Fruit fly (Drosophila melanogaster) whole organism, embryonic: ENCODE results near the gene CG32281.
A peak's percentile ranks its signal among the peaks of the same experiment; 100 is the strongest.

Experiments used
- ATbp ChIP-seq: fragments of 200-800 bp; sonication (Bioruptor generic); optimal IDR thresholded peaks from 2 replicates; lab custom pipeline; 2017; ENCODE audit warnings: missing biosample characterization, mild to moderate bottlenecking, missing genetic modification characterization, missing genetic modification reagents
- Awh ChIP-seq: fragments of 200-800 bp; sonication (Bioruptor generic); IDR thresholded peaks from 2 replicates; pipeline ENCODE4, ENCODE4 v1.3.6; 2022; ENCODE audit warnings: missing biosample characterization, missing genetic modification characterization
- B-H1 ChIP-seq: fragments of 200-800 bp; sonication (Bioruptor generic); IDR thresholded peaks from 3 replicates; pipeline ENCODE4 v1.3.6; 2022; ENCODE audit warnings: missing biosample characterization, missing genetic modification characterization
- Blimp-1 ChIP-seq: fragments of 200-800 bp; sonication (Bioruptor generic); optimal IDR thresholded peaks from 3 replicates; lab custom pipeline; 2018; ENCODE audit warnings: missing biosample characterization, missing genetic modification characterization, mild to moderate bottlenecking, moderate library complexity, missing genetic modification reagents
- BtbVII ChIP-seq: fragments of 200-800 bp; sonication (Bioruptor generic); optimal IDR thresholded peaks from 3 replicates; lab custom pipeline; 2017; ENCODE audit warnings: missing biosample characterization, mild to moderate bottlenecking, missing genetic modification characterization
- CG10321 ChIP-seq: fragments of 200-800 bp; sonication (Bioruptor generic); IDR thresholded peaks from 2 replicates; pipeline ENCODE4 v1.3.6; 2022; ENCODE audit warnings: missing biosample characterization, missing genetic modification characterization
- CG10431 ChIP-seq: fragments of 200-800 bp; sonication (Bioruptor generic); optimal IDR thresholded peaks from 3 replicates; lab custom pipeline; 2018; ENCODE audit warnings: missing biosample characterization, mild to moderate bottlenecking, missing genetic modification characterization
- CG11695 ChIP-seq: fragments of 200-800 bp; sonication (Bioruptor generic); IDR thresholded peaks from 3 replicates; pipeline ENCODE4 v1.3.6; 2022; ENCODE audit warnings: missing biosample characterization, missing genetic modification characterization
- CG13296 ChIP-seq: fragments of 200-800 bp; sonication (Bioruptor generic); optimal IDR thresholded peaks from 3 replicates; lab custom pipeline; 2018; ENCODE audit warnings: missing biosample characterization, mild to moderate bottlenecking, missing genetic modification characterization
- CG14050 ChIP-seq: fragments of 200-800 bp; sonication (Bioruptor generic); IDR thresholded peaks from 3 replicates; pipeline ENCODE4 v1.3.6; 2022; ENCODE audit warnings: missing biosample characterization, missing genetic modification characterization
- CG17385 ChIP-seq: fragments of 200-800 bp; sonication (Bioruptor generic); optimal IDR thresholded peaks from 3 replicates; lab custom pipeline; 2018; ENCODE audit warnings: missing biosample characterization, mild to moderate bottlenecking, missing genetic modification characterization
- CG2120 ChIP-seq: fragments of 200-800 bp; sonication (Bioruptor generic); optimal IDR thresholded peaks from 3 replicates; lab custom pipeline; 2016; ENCODE audit warnings: missing biosample characterization, missing genetic modification characterization
- CG31365 ChIP-seq: fragments of 200-800 bp; sonication (Bioruptor generic); optimal IDR thresholded peaks from 2 replicates; lab custom pipeline; 2018; ENCODE audit warnings: missing biosample characterization, mild to moderate bottlenecking, missing genetic modification characterization
- CG3407 ChIP-seq: fragments of 200-800 bp; sonication (Bioruptor generic); optimal IDR thresholded peaks from 2 replicates; lab custom pipeline; 2018; ENCODE audit warnings: missing biosample characterization, mild to moderate bottlenecking, missing genetic modification characterization
- CG4730 ChIP-seq: fragments of 200-800 bp; sonication (Bioruptor generic); IDR thresholded peaks from 2 replicates; pipeline ENCODE4 v1.3.6; 2022; ENCODE audit warnings: missing biosample characterization, missing genetic modification characterization
- CG6689 ChIP-seq: fragments of 200-800 bp; sonication (Bioruptor generic); IDR thresholded peaks from 2 replicates; pipeline ENCODE4 v1.3.6; 2022; ENCODE audit warnings: missing biosample characterization, missing genetic modification characterization
- CG7987 ChIP-seq: fragments of 200-800 bp; sonication (Bioruptor generic); optimal IDR thresholded peaks from 2 replicates; lab custom pipeline; 2018; ENCODE audit warnings: missing biosample characterization, mild to moderate bottlenecking, missing genetic modification characterization, moderate library complexity
- CG8388 ChIP-seq: fragments of 200-800 bp; sonication (Bioruptor generic); optimal IDR thresholded peaks from 2 replicates; lab custom pipeline; 2019; ENCODE audit warnings: missing biosample characterization, mild to moderate bottlenecking, missing genetic modification characterization, moderate library complexity
- CG9437 ChIP-seq: fragments of 200-800 bp; sonication (Bioruptor generic); optimal IDR thresholded peaks from 2 replicates; lab custom pipeline; 2018; ENCODE audit warnings: missing biosample characterization, mild to moderate bottlenecking, missing genetic modification characterization
- CG9609 ChIP-seq: fragments of 200-800 bp; sonication (Bioruptor generic); optimal IDR thresholded peaks from 3 replicates; lab custom pipeline; 2016; ENCODE audit warnings: missing biosample characterization, missing genetic modification characterization
- CG9817 ChIP-seq: fragments of 200-800 bp; sonication (Bioruptor generic); optimal IDR thresholded peaks from 2 replicates; lab custom pipeline; 2018; ENCODE audit warnings: missing biosample characterization, mild to moderate bottlenecking, missing genetic modification characterization, moderate library complexity
- D19A ChIP-seq: fragments of 200-800 bp; optimal IDR thresholded peaks from 3 replicates; lab custom pipeline; 2019; ENCODE audit warnings: missing biosample characterization, mild to moderate bottlenecking, missing genetic modification characterization, moderate library complexity
- Dad ChIP-seq: fragments of 200-800 bp; sonication (Bioruptor generic); optimal IDR thresholded peaks from 3 replicates; lab custom pipeline; 2016; ENCODE audit warnings: missing biosample characterization, missing genetic modification characterization
- Fer2 ChIP-seq: fragments of 200-800 bp; sonication (Bioruptor generic); optimal IDR thresholded peaks from 2 replicates; lab custom pipeline; 2018; ENCODE audit warnings: missing biosample characterization, mild to moderate bottlenecking, missing genetic modification characterization, moderate library complexity
- GATAe ChIP-seq: fragments of 200-800 bp; sonication (Bioruptor generic); conservative IDR thresholded peaks from 2 replicates; pipeline ENCODE4 v1.3.6; 2022; ENCODE audit warnings: missing biosample characterization, missing genetic modification characterization
- H2.0 ChIP-seq: fragments of 200-800 bp; sonication (Bioruptor generic); IDR thresholded peaks from 2 replicates; pipeline ENCODE4 v1.3.6; 2022; ENCODE audit warnings: missing biosample characterization, missing genetic modification characterization
- HLH54F ChIP-seq: fragments of 200-800 bp; sonication (Bioruptor generic); optimal IDR thresholded peaks from 3 replicates; lab custom pipeline; 2016; ENCODE audit warnings: missing biosample characterization, missing genetic modification characterization
- Mrtf ChIP-seq: fragments of 200-800 bp; sonication (Bioruptor generic); IDR thresholded peaks from 3 replicates; pipeline ENCODE4 v1.3.6; 2022; ENCODE audit warnings: missing biosample characterization, missing genetic modification characterization
- Poxn ChIP-seq: fragments of 200-800 bp; sonication (Bioruptor generic); IDR thresholded peaks from 2 replicates; pipeline ENCODE4 v1.3.6; 2022; ENCODE audit warnings: missing biosample characterization, missing genetic modification characterization
- Scr ChIP-seq: fragments of 200-800 bp; sonication (Bioruptor generic); IDR thresholded peaks from 2 replicates; pipeline ENCODE4 v1.3.6; 2022; ENCODE audit warnings: missing biosample characterization, missing genetic modification characterization; ENCODE audit not compliant: partially characterized antibody
- Spps ChIP-seq: fragments of 200-800 bp; sonication (Bioruptor generic); optimal IDR thresholded peaks from 2 replicates; lab custom pipeline; 2018; ENCODE audit warnings: missing biosample characterization, mild to moderate bottlenecking, missing genetic modification characterization
- Sry-β ChIP-seq: fragments of 200-800 bp; sonication (Bioruptor generic); optimal IDR thresholded peaks from 2 replicates; lab custom pipeline; 2018; ENCODE audit warnings: missing biosample characterization, mild to moderate bottlenecking, missing genetic modification characterization, moderate library complexity
- corto ChIP-seq: fragments of 200-800 bp; sonication (Bioruptor generic); optimal IDR thresholded peaks from 2 replicates; lab custom pipeline; 2016; ENCODE audit warnings: missing biosample characterization, mild to moderate bottlenecking, missing genetic modification characterization, moderate library complexity
- crol ChIP-seq: fragments of 200-800 bp; sonication (Bioruptor generic); IDR thresholded peaks from 2 replicates; pipeline ENCODE4 v1.3.6; 2022; ENCODE audit warnings: missing biosample characterization, missing genetic modification characterization
- dmrt11E ChIP-seq: fragments of 200-800 bp; sonication (Bioruptor generic); optimal IDR thresholded peaks from 3 replicates; lab custom pipeline; 2018; ENCODE audit warnings: missing biosample characterization, mild to moderate bottlenecking, missing genetic modification characterization, moderate library complexity
- dysf ChIP-seq: fragments of 200-800 bp; sonication (Bioruptor generic); IDR thresholded peaks from 3 replicates; pipeline ENCODE4 v1.3.6; 2022; ENCODE audit warnings: missing biosample characterization, missing genetic modification characterization
- eyg ChIP-seq: fragments of 200-800 bp; sonication (Bioruptor generic); optimal IDR thresholded peaks from 3 replicates; lab custom pipeline; 2016; ENCODE audit warnings: missing biosample characterization, missing genetic modification characterization
- fd3F ChIP-seq: fragments of 200-800 bp; sonication (Bioruptor generic); optimal IDR thresholded peaks from 2 replicates; lab custom pipeline; 2018; ENCODE audit warnings: missing biosample characterization, mild to moderate bottlenecking, missing genetic modification characterization, moderate library complexity
- lmd ChIP-seq: fragments of 200-800 bp; sonication (Bioruptor generic); IDR thresholded peaks from 2 replicates; pipeline ENCODE4 v1.3.6; 2022; ENCODE audit warnings: missing biosample characterization, missing genetic modification characterization
- maf-S ChIP-seq: fragments of 200-800 bp; sonication (Bioruptor generic); optimal IDR thresholded peaks from 2 replicates; lab custom pipeline; 2016; ENCODE audit warnings: missing biosample characterization, missing genetic modification characterization
- nerfin-1 ChIP-seq: fragments of 200-800 bp; sonication (Bioruptor generic); optimal IDR thresholded peaks from 3 replicates; lab custom pipeline; 2019; ENCODE audit warnings: missing biosample characterization, mild to moderate bottlenecking, missing genetic modification characterization, moderate library complexity
- rib ChIP-seq: fragments of 200-800 bp; sonication (Bioruptor generic); IDR thresholded peaks from 2 replicates; pipeline ENCODE4 v1.3.6; 2022; ENCODE audit warnings: missing biosample characterization, missing genetic modification characterization
- scrt ChIP-seq: fragments of 200-800 bp; sonication (Bioruptor generic); optimal IDR thresholded peaks from 2 replicates; lab custom pipeline; 2018; ENCODE audit warnings: missing biosample characterization, mild to moderate bottlenecking, missing genetic modification characterization, moderate library complexity
- sima ChIP-seq: fragments of 200-800 bp; sonication (Bioruptor generic); optimal IDR thresholded peaks from 2 replicates; lab custom pipeline; 2016; ENCODE audit warnings: missing biosample characterization, missing genetic modification characterization
- tap ChIP-seq: fragments of 200-800 bp; optimal IDR thresholded peaks from 3 replicates; lab custom pipeline; 2019; ENCODE audit warnings: missing biosample characterization, mild to moderate bottlenecking, missing genetic modification characterization, moderate library complexity
- trem ChIP-seq: fragments of 200-800 bp; optimal IDR thresholded peaks from 3 replicates; lab custom pipeline; 2019; ENCODE audit warnings: missing biosample characterization, mild to moderate bottlenecking, missing genetic modification characterization, moderate library complexity
- unc-4 ChIP-seq: fragments of 200-800 bp; sonication (Bioruptor generic); IDR thresholded peaks from 2 replicates; pipeline ENCODE4 v1.3.6; 2022; ENCODE audit warnings: missing biosample characterization, missing genetic modification characterization; ENCODE audit not compliant: partially characterized antibody
- vvl ChIP-seq: fragments of 200-800 bp; sonication (Bioruptor generic); IDR thresholded peaks from 2 replicates; pipeline ENCODE4 v1.3.6; 2022; ENCODE audit warnings: missing biosample characterization, missing genetic modification characterization

Gene CG32281

DNA sequence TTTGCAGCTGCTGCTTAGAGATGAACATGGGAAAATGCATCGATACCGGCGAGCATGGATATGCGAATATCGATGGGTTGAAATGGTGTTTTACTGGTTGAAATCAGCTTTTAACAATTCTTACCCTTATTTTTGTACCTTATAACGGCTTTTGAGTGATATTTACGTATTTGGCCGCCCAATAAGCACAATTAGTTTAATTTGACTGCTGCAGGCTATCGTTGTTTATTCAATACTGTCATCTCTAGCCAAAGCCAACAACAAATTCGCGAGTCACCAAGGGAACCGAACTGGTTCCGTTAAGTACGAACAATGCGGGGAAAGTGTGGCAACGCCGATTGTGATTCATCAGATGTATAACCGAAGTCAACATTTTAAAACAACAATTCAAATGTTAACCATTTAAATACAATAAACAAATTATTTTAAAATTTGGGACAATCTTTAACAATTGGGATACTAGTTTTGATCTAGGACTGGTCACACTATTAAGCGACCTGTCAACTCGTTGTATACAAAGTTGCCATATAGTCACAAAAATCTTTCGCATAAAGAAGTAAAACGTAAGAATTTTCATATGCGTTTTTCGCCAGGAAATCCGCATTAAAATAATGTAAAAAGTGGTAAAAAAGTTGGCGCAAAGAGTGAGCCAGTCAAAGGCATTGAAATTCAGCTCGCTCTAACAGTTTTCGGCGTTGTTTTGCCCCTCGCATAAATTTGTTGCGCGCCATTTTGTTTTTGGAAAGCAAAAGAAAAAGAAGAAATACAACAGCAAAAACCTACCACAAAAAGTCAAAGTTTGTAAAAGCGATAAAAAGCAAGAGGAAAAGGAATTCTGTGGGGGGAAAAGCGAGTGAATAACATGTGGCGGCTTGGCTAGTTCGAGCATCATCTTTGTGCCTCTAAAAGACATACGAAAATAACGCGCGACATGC lies 20.8 kb upstream of the CG32281 start, which contains the start of the genes Usp5 and BtbVII (continued):
- TF ChIP-seq maf-S (GFP tag; lab: Kevin White, UChicago) (peak; percentile 49), unc-4 (GFP tag; lab: Robert Waterston, UW) (peak; percentile 98), nerfin-1 (tag; lab: Kevin White, UChicago) (peak; percentile 10), dysf (GFP tag; lab: Robert Waterston, UW) (peak; percentile 62; the same call in 2 of the 3 replicates), BtbVII (GFP tag; lab: Kevin White, UChicago) (peak; percentile 13), GATAe (GFP tag; lab: Robert Waterston, UW) (no peak), Scr (peak; percentile 99), Awh (GFP tag; lab: Robert Waterston, UW) (peak; percentile 60), scrt (GFP tag; lab: Kevin White, UChicago) (no peak), CG6689 (0 out of 2 replicates have a peak, but pooled peaks have one; percentile 27), corto (GFP tag; lab: Kevin White, UChicago) (peak; percentile 27), CG7987 (GFP tag; lab: Kevin White, UChicago) (no peak), Blimp-1 (no peak), H2.0 (GFP tag; lab: Robert Waterston, UW) (peak; percentile 47; the same call in 1 of the 2 replicates), Fer2 (tag; lab: Kevin White, UChicago) (no peak), fd3F (GFP tag; lab: Kevin White, UChicago) (peak; percentile 36), CG2120 (GFP tag; lab: Kevin White, UChicago) (peak; percentile 84), CG4730 (no peak), D19A (tag; lab: Kevin White, UChicago) (no peak), CG3407 (GFP tag; lab: Kevin White, UChicago) (no peak), CG17385 (GFP tag; lab: Kevin White, UChicago) (no peak), CG10431 (GFP tag; lab: Kevin White, UChicago) (no peak), Sry-β (GFP tag; lab: Kevin White, UChicago) (no peak), CG9437 (GFP tag; lab: Kevin White, UChicago) (peak; percentile 93), CG31365 (tag; lab: Kevin White, UChicago) (peak; percentile 38), rib (GFP tag; lab: Robert Waterston, UW) (peak; percentile 91), CG13296 (GFP tag; lab: Kevin White, UChicago) (peak; percentile 39), Dad (GFP tag; lab: Kevin White, UChicago) (peak; percentile 14), lmd (GFP tag; lab: Robert Waterston, UW) (peak; percentile 45; the same call in 1 of the 2 replicates), Poxn (GFP tag; lab: Robert Waterston, UW) (no peak), HLH54F (GFP tag; lab: Kevin White, UChicago) (peak; percentile 73), tap (no peak), CG11695 (GFP tag; lab: Robert Waterston, UW) (no peak; the same call in 2 of the 3 replicates), eyg (peak; percentile 22), CG9817 (tag; lab: Kevin White, UChicago) (peak; percentile 39), Mrtf (GFP tag; lab: Robert Waterston, UW) (peak; percentile 57; the same call in 1 of the 3 replicates), Spps (tag; lab: Kevin White, UChicago) (peak; percentile 16), ATbp (GFP tag; lab: Kevin White, UChicago) (peak; percentile 22), CG8388 (GFP tag; lab: Kevin White, UChicago) (peak; percentile 17), CG9609 (GFP tag; lab: Kevin White, UChicago) (peak; percentile 54), CG10321 (GFP tag; lab: Robert Waterston, UW) (no peak), trem (tag; lab: Kevin White, UChicago) (peak; percentile 99), crol (no peak), sima (GFP tag; lab: Kevin White, UChicago) (no peak), vvl (GFP tag; lab: Robert Waterston, UW) (peak; percentile 71; the same call in 1 of the 2 replicates), CG14050 (GFP tag; lab: Robert Waterston, UW) (no peak), dmrt11E (tag; lab: Kevin White, UChicago) (peak; percentile 55), B-H1 (GFP tag; lab: Robert Waterston, UW) (peak; percentile 40; the same call in 1 of the 3 replicates)
